Fruit fly (Drosophila melanogaster) whole organism, pupa: ENCODE results near the gene Arv1.

Experiments
- CG10348 ChIP-seq: fragments of 200-800 bp; sonication (Bioruptor generic); IDR thresholded peaks from 2 replicates; pipeline ENCODE4 v1.3.6; 2022; ENCODE audit warnings: missing biosample characterization, missing genetic modification characterization
- CG14655 ChIP-seq: fragments of 200-800 bp; sonication (Bioruptor generic); optimal IDR thresholded peaks from 3 replicates; lab custom pipeline; 2017; ENCODE audit warnings: mild to moderate bottlenecking, missing biosample characterization, missing genetic modification reagents, missing genetic modification characterization
- CG15710 ChIP-seq: fragments of 200-800 bp; sonication (Bioruptor generic); optimal IDR thresholded peaks from 2 replicates; lab custom pipeline; 2018; ENCODE audit warnings: missing biosample characterization, mild to moderate bottlenecking, missing genetic modification characterization, moderate library complexity
- CG8159 ChIP-seq: fragments of 200-800 bp; sonication (Bioruptor generic); optimal IDR thresholded peaks from 3 replicates; lab custom pipeline; 2018; ENCODE audit warnings: missing biosample characterization, mild to moderate bottlenecking, missing genetic modification characterization, moderate library complexity
- fd96Ca ChIP-seq: fragments of 200-800 bp; sonication (Bioruptor generic); IDR thresholded peaks from 3 replicates; pipeline ENCODE4 v1.3.6; 2022; ENCODE audit warnings: missing biosample characterization, missing genetic modification characterization

- no peak for TF ChIP-seq CG8159 (tag; lab: Kevin White, UChicago)
- TF ChIP-seq CG10348 (GFP tag; lab: Robert Waterston, UW): no peak
- no peak for TF ChIP-seq CG15710 (tag; lab: Kevin White, UChicago)
- no peak for TF ChIP-seq CG14655 (GFP tag; lab: Kevin White, UChicago)
- no peak for TF ChIP-seq fd96Ca (GFP tag; lab: Robert Waterston, UW)
Observed at dm6 chr3L:21507955-21508354, 21.2 kb downstream of the Arv1 start.
